Worm (Caenorhabditis elegans): ENCODE data around the gene C07D10.6.

The C07D10.6 gene

ce11 chrII:7341572-7342303 is 37.4 kb upstream of the C07D10.6 start:
- TF ChIP-seq ama-1 (optimal IDR thresholded peaks at IDR 0.05) (no peak), ama-1 (GFP tag; optimal IDR thresholded peaks at IDR 0.05) (no peak), ztf-26 (tag; optimal IDR thresholded peaks at IDR 0.05) (peak; percentile 6)

DNA sequence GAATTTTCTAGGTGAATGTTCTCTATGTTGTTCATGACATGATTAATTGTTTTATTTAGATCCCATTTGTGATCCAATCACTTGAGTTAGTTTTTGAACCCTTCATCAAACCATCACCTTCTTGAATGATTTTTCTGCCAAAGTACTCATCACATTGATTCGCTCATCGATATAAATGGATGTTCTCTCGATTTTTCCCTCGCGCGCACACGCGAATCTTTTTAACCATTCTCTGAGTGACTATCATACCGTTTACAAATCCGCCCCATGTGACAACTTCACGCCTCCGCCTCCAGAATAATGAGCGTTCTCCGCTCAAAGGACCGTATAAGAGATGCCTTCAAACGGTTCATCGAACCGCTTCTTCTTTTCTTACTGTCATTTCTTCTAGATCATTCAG is 36.2 kb upstream of the C07D10.6 start:
- TF ChIP-seq nhr-179 (tag; optimal IDR thresholded peaks at IDR 0.05): no peak
- TF ChIP-seq Y53G8AR.9 (GFP tag; conservative IDR thresholded peaks at IDR 0.05): no peak
- TF ChIP-seq mcd-1 (GFP tag; IDR thresholded peaks at IDR 0.05): no peak
- TF ChIP-seq C06A6.2 (GFP tag; conservative IDR thresholded peaks at IDR 0.05): peak; percentile 49; the same call in 1 of the 2 replicates
- no peak for TF ChIP-seq die-1 (tag; optimal IDR thresholded peaks at IDR 0.05)
- TF ChIP-seq egl-18 (GFP tag; IDR thresholded peaks at IDR 0.05): no peak
- TF ChIP-seq lin-26 (GFP tag; IDR thresholded peaks at IDR 0.05): peak; percentile 39; the same call in 1 of the 2 replicates
- no peak for TF ChIP-seq cebp-2 (GFP tag; IDR thresholded peaks at IDR 0.05)
- no peak for TF ChIP-seq B0261.1 (tag; optimal IDR thresholded peaks at IDR 0.05)
- no peak for TF ChIP-seq nhr-27 (tag; optimal IDR thresholded peaks at IDR 0.05)
- no peak for TF ChIP-seq aptf-2 (GFP tag; conservative IDR thresholded peaks at IDR 0.05)

ce11 chrII:7343668-7344067 is 35.5 kb upstream of the C07D10.6 start:
- no peak for TF ChIP-seq C06A6.2 (GFP tag; conservative IDR thresholded peaks at IDR 0.05)
- no peak for TF ChIP-seq ccch-3 (GFP tag; optimal IDR thresholded peaks at IDR 0.05)
- no peak for TF ChIP-seq cebp-1 (GFP tag; IDR thresholded peaks at IDR 0.05)
- TF ChIP-seq cebp-1 (tag; optimal IDR thresholded peaks at IDR 0.05): peak; percentile 1
- TF ChIP-seq ama-1 (optimal IDR thresholded peaks at IDR 0.05): peak; percentile 24
- TF ChIP-seq ama-1 (GFP tag; optimal IDR thresholded peaks at IDR 0.05): no peak
- peak; percentile 13 for TF ChIP-seq chd-7 (tag; optimal IDR thresholded peaks at IDR 0.05)
- no peak for TF ChIP-seq repo-1 (tag; optimal IDR thresholded peaks at IDR 0.05)
- no peak for TF ChIP-seq unc-62 (GFP tag; optimal IDR thresholded peaks at IDR 0.05)

DNA sequence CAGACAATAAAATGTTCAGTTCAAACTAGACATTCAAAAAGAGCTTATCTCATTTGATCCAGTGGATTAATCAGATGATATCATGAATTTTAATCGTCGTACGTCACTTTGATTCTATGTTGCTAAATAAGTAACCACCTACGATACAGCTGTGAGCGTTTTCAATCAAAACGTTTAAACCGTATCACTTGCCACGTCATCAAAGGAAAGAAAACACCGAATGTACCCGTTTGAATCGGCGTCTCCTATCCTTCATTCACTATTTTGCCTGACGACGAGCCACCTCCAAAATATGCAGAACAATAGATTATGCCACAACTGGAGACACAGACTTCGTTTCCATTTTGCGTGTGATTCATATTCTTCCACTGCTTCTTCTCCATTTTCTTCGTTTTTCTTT is 33.3 kb upstream of the C07D10.6 start:
- no peak for TF ChIP-seq ztf-3 (GFP tag; optimal IDR thresholded peaks at IDR 0.05)

ce11 chrII:7348063-7348462 is 31.1 kb upstream of the C07D10.6 start:
- no peak for TF ChIP-seq let-526 (GFP tag; IDR thresholded peaks at IDR 0.05)
- no peak for TF ChIP-seq B0261.1 (tag; optimal IDR thresholded peaks at IDR 0.05)

ce11 chrII:7352507-7352906 is 26.6 kb upstream of the C07D10.6 start, which contains the start of gene hsp-4:
hsp-4 (minus strand) TSS chrII:7352645.
- TF ChIP-seq C17E4.6 (GFP tag; IDR thresholded peaks at IDR 0.05): no peak
- TF ChIP-seq attf-6 (GFP tag; IDR thresholded peaks at IDR 0.05): no peak
- 0 out of 2 replicates have a peak, but pooled peaks have one; percentile 9 for TF ChIP-seq aptf-2 (GFP tag; conservative IDR thresholded peaks at IDR 0.05)
- no peak for TF ChIP-seq F57C9.4 (tag; optimal IDR thresholded peaks at IDR 0.05)
- no peak for TF ChIP-seq athp-1 (tag; optimal IDR thresholded peaks at IDR 0.05)
- TF ChIP-seq egl-44 (GFP tag; IDR thresholded peaks at IDR 0.05): no peak
- peak in 1 of 2 experiments; percentile 70 for TF ChIP-seq let-607 (tag; optimal IDR thresholded peaks at IDR 0.05)
- no peak for TF ChIP-seq hrde-1 (tag; optimal IDR thresholded peaks at IDR 0.05; ENCODE audit: borderline replicate concordance)
- no peak for TF ChIP-seq Y53F4B.3 (GFP tag; IDR thresholded peaks at IDR 0.05)
- no peak for TF ChIP-seq rec-8 (tag; optimal IDR thresholded peaks at IDR 0.05)
- TF ChIP-seq cebp-1 (GFP tag; IDR thresholded peaks at IDR 0.05): no peak
- no peak for TF ChIP-seq cebp-1 (tag; optimal IDR thresholded peaks at IDR 0.05)
- TF ChIP-seq attf-3 (GFP tag; conservative IDR thresholded peaks at IDR 0.05): no peak
- TF ChIP-seq hsf-1 (GFP tag; IDR thresholded peaks at IDR 0.05): peak; percentile 54; the same call in 1 of the 2 replicates
- no peak for TF ChIP-seq ceh-91 (GFP tag; IDR thresholded peaks at IDR 0.05)
- no peak for TF ChIP-seq egrh-3 (GFP tag; IDR thresholded peaks at IDR 0.05)
- TF ChIP-seq B0336.3 (GFP tag; IDR thresholded peaks at IDR 0.05): no peak
- no peak for TF ChIP-seq D2030.7 (GFP tag; IDR thresholded peaks at IDR 0.05)
